Fruit fly (Drosophila melanogaster) whole organism, wandering third instar larva: Measurements from ENCODE around the gene CG9467.

Experiments
- CG32264 ChIP-seq: fragments of 200-800 bp; sonication (Bioruptor generic); optimal IDR thresholded peaks from 2 replicates; lab custom pipeline; 2016; ENCODE audit warnings: missing biosample characterization, missing genetic modification characterization
- Hr78 ChIP-seq: fragments of >200 bp; optimal IDR thresholded peaks from 2 replicates; lab custom pipeline; 2017; ENCODE audit warnings: missing biosample characterization, missing genetic modification characterization
- Hr83 ChIP-seq: fragments of 200-300 bp; sonication (Bioruptor generic); optimal IDR thresholded peaks from 2 replicates; lab custom pipeline; 2016; ENCODE audit warnings: missing biosample characterization, mild to moderate bottlenecking, missing genetic modification characterization, moderate library complexity; ENCODE audit not compliant: poor library complexity, severe bottlenecking
- Myc ChIP-seq: fragments of >200 bp; optimal IDR thresholded peaks from 2 replicates; lab custom pipeline; 2017
- pan ChIP-seq: fragments of >200 bp; optimal IDR thresholded peaks from 2 replicates; lab custom pipeline; 2017
- psq ChIP-seq: fragments of 200-800 bp; sonication (Bioruptor generic); optimal IDR thresholded peaks from 3 replicates; lab custom pipeline; 2017; ENCODE audit warnings: missing biosample characterization, mild to moderate bottlenecking, missing genetic modification characterization, moderate library complexity
- woc ChIP-seq: sonication (Bioruptor generic); optimal IDR thresholded peaks from 2 replicates; lab custom pipeline; 2016; ENCODE audit warnings: missing biosample characterization, mild to moderate bottlenecking, missing genetic modification characterization

- TF ChIP-seq pan (no peak), psq (GFP tag; lab: Kevin White, UChicago) (no peak), woc (no peak), Myc (no peak), CG32264 (GFP tag; lab: Kevin White, UChicago) (no peak), Hr78 (no peak), Hr83 (GFP tag; lab: Kevin White, UChicago) (no peak)
Observed at dm6 chr3R:9779764-9780163, 21.1 kb downstream of the CG9467 start, which contains the start of gene CG12947.
